Worm (Caenorhabditis elegans) whole organism, L4 larva: ENCODE data around the gene cpn-2.
A peak's percentile ranks its signal among the peaks of the same experiment; 100 is the strongest.

Experiments
- D1046.2 ChIP-seq: fragments of 200-800 bp; sonication (Bioruptor generic); IDR thresholded peaks from 2 replicates; pipeline ENCODE4 v1.3.6; 2022; ENCODE audit warnings: missing genetic modification characterization, missing compliant biosample characterization
- F26F4.8 ChIP-seq: fragments of 200-800 bp; sonication (Bioruptor generic); conservative IDR thresholded peaks from 2 replicates; pipeline ENCODE4 v1.3.6; 2022; ENCODE audit warnings: missing genetic modification characterization, missing compliant biosample characterization
- F49E8.2 ChIP-seq: sonication (generic microtip); optimal IDR thresholded peaks from 2 replicates; lab custom pipeline; 2016; ENCODE audit warnings: missing compliant biosample characterization, mild to moderate bottlenecking, missing genetic modification characterization, borderline replicate concordance
- T20F7.1 ChIP-seq: fragments of 200-800 bp; sonication (Bioruptor generic); optimal IDR thresholded peaks from 2 replicates; lab custom pipeline; 2018; ENCODE audit warnings: mild to moderate bottlenecking, missing genetic modification characterization, missing compliant biosample characterization
- T26A8.4 ChIP-seq: fragments of 200-800 bp; sonication (Bioruptor generic); IDR thresholded peaks from 2 replicates; pipeline ENCODE4 v1.3.6; 2022; ENCODE audit warnings: missing genetic modification characterization, missing compliant biosample characterization
- Y5F2A.4 ChIP-seq: fragments of 200-800 bp; sonication (Bioruptor generic); optimal IDR thresholded peaks from 2 replicates; lab custom pipeline; 2018; ENCODE audit warnings: mild to moderate bottlenecking, missing genetic modification characterization, missing compliant biosample characterization
- Y75B8A.6 ChIP-seq: fragments of 200-800 bp; sonication (Bioruptor generic); IDR thresholded peaks from 2 replicates; pipeline ENCODE4 v1.3.6; 2022; ENCODE audit warnings: missing genetic modification reagents, missing genetic modification characterization, missing compliant biosample characterization
- ama-1 ChIP-seq: fragments of 150-350 bp; optimal IDR thresholded peaks from 2 replicates; lab custom pipeline; 2014; ENCODE audit warnings: inconsistent platforms, mixed read lengths
- arid-1 ChIP-seq: fragments of 200-800 bp; sonication (Bioruptor generic); conservative IDR thresholded peaks from 2 replicates; pipeline ENCODE4 v1.3.6; 2022; ENCODE audit warnings: missing genetic modification reagents, missing genetic modification characterization, missing compliant biosample characterization
- ceh-20 ChIP-seq: fragments of 200-800 bp; sonication (Bioruptor generic); IDR thresholded peaks from 2 replicates; pipeline ENCODE4 v1.3.6; 2022; ENCODE audit warnings: missing genetic modification reagents, missing genetic modification characterization, missing compliant biosample characterization
- ceh-32 ChIP-seq: sonication (generic microtip); optimal IDR thresholded peaks from 2 replicates; lab custom pipeline; 2016; ENCODE audit warnings: mild to moderate bottlenecking, missing genetic modification characterization, missing compliant biosample characterization; ENCODE audit not compliant: poor library complexity
- ceh-82 ChIP-seq: sonication (generic microtip); optimal IDR thresholded peaks from 2 replicates; lab custom pipeline; 2017; ENCODE audit warnings: missing biosample characterization, missing genetic modification characterization
- daf-12 ChIP-seq: fragments of 150-350 bp; optimal IDR thresholded peaks from 2 replicates; lab custom pipeline; 2014; ENCODE audit warnings: missing biosample characterization, missing genetic modification reagents, missing genetic modification characterization
- dve-1 ChIP-seq: sonication (generic microtip); optimal IDR thresholded peaks from 2 replicates; lab custom pipeline; 2017; ENCODE audit warnings: antibody characterized with exemption, mild to moderate bottlenecking, missing genetic modification characterization, missing compliant biosample characterization; ENCODE audit not compliant: insufficient read depth
- egl-43 ChIP-seq: fragments of 200-800 bp; sonication (Bioruptor generic); IDR thresholded peaks from 2 replicates; pipeline ENCODE4 v1.3.6; 2022; ENCODE audit warnings: missing genetic modification reagents, missing genetic modification characterization, missing compliant biosample characterization
- hif-1 ChIP-seq, 2 experiments: sonication (generic microtip); optimal IDR thresholded peaks; 2 replicates each; lab custom pipeline; 2016 to 2017; ENCODE audit warnings: missing compliant biosample characterization in 2 of 2, missing genetic modification characterization in 2 of 2, missing genetic modification reagents in 2 of 2, missing genotype in 2 of 2, mild to moderate bottlenecking in 1 of 2
- hlh-30 ChIP-seq: sonication (generic microtip); optimal IDR thresholded peaks from 2 replicates; lab custom pipeline; 2017; ENCODE audit warnings: antibody characterized with exemption, mild to moderate bottlenecking, missing genetic modification characterization, missing compliant biosample characterization; ENCODE audit not compliant: insufficient read depth
- lin-1 ChIP-seq: fragments of 200-800 bp; sonication (Bioruptor generic); IDR thresholded peaks from 2 replicates; pipeline ENCODE4 v1.3.6; 2022; ENCODE audit warnings: missing genetic modification reagents, missing genetic modification characterization, missing compliant biosample characterization
- lin-13 ChIP-seq: fragments of 150-350 bp; optimal IDR thresholded peaks from 2 replicates; lab custom pipeline; 2014; ENCODE audit warnings: missing biosample characterization, missing genetic modification reagents, missing genetic modification characterization
- lsy-2 ChIP-seq, 2 experiments: fragments of 150-350 bp in 1 of 2; sonication (generic microtip) in 1 of 2; optimal IDR thresholded peaks; 2 replicates each; lab custom pipeline; 2014 to 2017; ENCODE audit warnings: missing biosample characterization in 2 of 2, missing genetic modification characterization in 2 of 2
- madf-5 ChIP-seq, 2 experiments: fragments of 200-800 bp; sonication (Bioruptor generic); IDR thresholded peaks; 2 replicates each; pipeline ENCODE4 v1.3.6; 2022; ENCODE audit warnings: missing compliant biosample characterization in 2 of 2, missing genetic modification characterization in 2 of 2
- mxl-2 ChIP-seq: fragments of 200-800 bp; sonication (Bioruptor generic); conservative IDR thresholded peaks from 2 replicates; pipeline ENCODE4 v1.3.6; 2022; ENCODE audit warnings: missing genetic modification reagents, missing genetic modification characterization, missing compliant biosample characterization
- nhr-111 ChIP-seq: fragments of 200-800 bp; sonication (Bioruptor generic); optimal IDR thresholded peaks from 2 replicates; lab custom pipeline; 2018; ENCODE audit warnings: mild to moderate bottlenecking, missing genetic modification characterization, missing compliant biosample characterization
- nhr-237 ChIP-seq: sonication (generic microtip); optimal IDR thresholded peaks from 2 replicates; lab custom pipeline; 2017; ENCODE audit warnings: missing biosample characterization, missing genetic modification characterization
- nhr-25 ChIP-seq: sonication (generic microtip); optimal IDR thresholded peaks from 2 replicates; lab custom pipeline; 2017; ENCODE audit warnings: missing genetic modification characterization, mild to moderate bottlenecking, missing compliant biosample characterization, antibody characterized with exemption, moderate library complexity, borderline replicate concordance; ENCODE audit not compliant: insufficient read depth
- nhr-42 ChIP-seq: fragments of 200-800 bp; sonication (Bioruptor generic); IDR thresholded peaks from 2 replicates; pipeline ENCODE4 v1.3.6; 2022; ENCODE audit warnings: missing genetic modification characterization, missing compliant biosample characterization
- nhr-6 ChIP-seq: fragments of 150-350 bp; optimal IDR thresholded peaks from 2 replicates; lab custom pipeline; 2014; ENCODE audit warnings: missing biosample characterization, missing genetic modification characterization
- nhr-76 ChIP-seq: fragments of 150-350 bp; optimal IDR thresholded peaks from 2 replicates; lab custom pipeline; 2014; ENCODE audit warnings: missing biosample characterization, missing genetic modification characterization
- nhr-77 ChIP-seq: fragments of 150-350 bp; optimal IDR thresholded peaks from 2 replicates; lab custom pipeline; 2014; ENCODE audit warnings: missing biosample characterization, missing genetic modification characterization
- saeg-2 ChIP-seq: fragments of 200-800 bp; sonication (Bioruptor generic); IDR thresholded peaks from 2 replicates; pipeline ENCODE4 v1.3.6; 2022; ENCODE audit warnings: missing genetic modification reagents, missing genetic modification characterization, missing compliant biosample characterization
- sdz-12 ChIP-seq: fragments of 200-800 bp; sonication (Bioruptor generic); optimal IDR thresholded peaks from 2 replicates; lab custom pipeline; 2018; ENCODE audit warnings: mild to moderate bottlenecking, missing genetic modification characterization, missing compliant biosample characterization
- snpc-1.2 ChIP-seq: fragments of 200-800 bp; sonication (Bioruptor generic); IDR thresholded peaks from 2 replicates; pipeline ENCODE4 v1.3.6; 2022; ENCODE audit warnings: missing genetic modification reagents, missing genetic modification characterization, missing compliant biosample characterization
- tag-97 ChIP-seq: fragments of 200-800 bp; sonication (Bioruptor generic); IDR thresholded peaks from 2 replicates; pipeline ENCODE4 v1.3.6; 2022; ENCODE audit warnings: missing genetic modification characterization, missing compliant biosample characterization
- tra-1 ChIP-seq: fragments of 200-800 bp; sonication (Bioruptor generic); IDR thresholded peaks from 2 replicates; pipeline ENCODE4 v1.3.6; 2022; ENCODE audit warnings: missing genetic modification reagents, missing genetic modification characterization, missing compliant biosample characterization
- unc-130 ChIP-seq: sonication (generic microtip); optimal IDR thresholded peaks from 2 replicates; lab custom pipeline; 2016; ENCODE audit warnings: missing genetic modification reagents, missing genetic modification characterization, missing compliant biosample characterization
- unc-39 ChIP-seq: sonication (generic microtip); optimal IDR thresholded peaks from 2 replicates; lab custom pipeline; 2017; ENCODE audit warnings: missing biosample characterization, missing genetic modification characterization
- zip-11 ChIP-seq: fragments of 200-800 bp; sonication (Bioruptor generic); IDR thresholded peaks from 2 replicates; pipeline ENCODE4 v1.3.6; 2022; ENCODE audit warnings: missing genetic modification characterization, missing compliant biosample characterization
- ztf-7 ChIP-seq: fragments of 150-350 bp; optimal IDR thresholded peaks from 2 replicates; lab custom pipeline; 2014; ENCODE audit warnings: missing biosample characterization, missing genetic modification characterization

cpn-2 gene

DNA sequence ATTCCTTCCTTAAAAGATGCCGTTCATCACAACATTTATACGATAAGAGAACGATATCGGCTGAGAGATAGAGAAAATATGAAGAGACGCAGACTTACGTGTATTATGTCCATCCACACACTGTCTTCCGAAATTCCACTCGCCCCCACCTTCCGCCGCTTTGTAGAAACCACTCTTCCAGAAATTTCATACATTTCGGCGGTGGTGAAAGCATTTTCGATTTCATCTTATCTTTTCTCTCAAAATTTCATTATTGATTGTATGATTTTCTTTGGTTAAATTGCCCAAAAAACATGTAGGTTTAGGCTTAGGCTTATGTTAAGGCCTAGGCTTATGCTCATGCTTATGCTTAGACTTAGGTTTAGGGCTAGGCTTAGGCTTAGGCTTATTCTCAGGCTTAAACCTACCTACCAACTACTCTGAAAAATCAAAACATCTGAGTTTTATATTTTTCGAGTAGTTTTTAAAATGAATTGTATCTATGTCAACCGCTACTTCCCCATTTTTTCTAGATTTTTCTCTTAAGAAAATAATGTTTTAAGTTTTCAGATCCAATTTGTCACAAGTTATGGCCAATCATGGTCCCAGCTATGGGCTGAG lies at the start of gene cpn-2:
Gene cpn-2 (plus strand): TSS at position 550 of the 600 bp plus-strand sequence.
- TF ChIP-seq tag-97 (GFP tag; lab: Robert Waterston, UW) = no peak

ce11 chrII:288705-289205 lies 48.8 kb upstream of the cpn-2 start, which contains the start of gene mrpl-41:
Gene mrpl-41, plus strand, starts transcription at chrII:288939.
- TF ChIP-seq T26A8.4 (GFP tag; lab: Robert Waterston, UW) = peak; percentile 46; the same call in 1 of the 2 replicates
- TF ChIP-seq Y75B8A.6 (GFP tag; lab: Robert Waterston, UW) = no peak
- TF ChIP-seq daf-12 (tag; lab: Kevin White, UChicago) = no peak
- peak; percentile 61; the same call in 1 of the 2 replicates for TF ChIP-seq nhr-42 (GFP tag; lab: Robert Waterston, UW)
- TF ChIP-seq unc-130 (GFP tag; lab: Kevin White, UChicago) = no peak
- TF ChIP-seq sdz-12 (GFP tag; lab: Kevin White, UChicago) = peak; percentile 23
- TF ChIP-seq arid-1 (GFP tag; lab: Robert Waterston, UW) = no peak
- 0 out of 2 replicates have a peak, but pooled peaks have one; percentile 14 for TF ChIP-seq snpc-1.2 (GFP tag; lab: Robert Waterston, UW)
- TF ChIP-seq nhr-25 = no peak
- no peak for TF ChIP-seq mxl-2 (GFP tag; lab: Robert Waterston, UW)

- TF ChIP-seq sdz-12 (GFP tag; lab: Kevin White, UChicago) = no peak
- TF ChIP-seq madf-5 (GFP tag; IDR thresholded peaks at IDR 0.05; lab: Robert Waterston, UW) = no peak
- TF ChIP-seq nhr-6 (tag; lab: Kevin White, UChicago) = no peak
- no peak for TF ChIP-seq tra-1 (GFP tag; lab: Robert Waterston, UW)
- no peak for TF ChIP-seq nhr-77 (tag; lab: Kevin White, UChicago)
- TF ChIP-seq zip-11 (GFP tag; lab: Robert Waterston, UW) = no peak
- no peak for TF ChIP-seq ceh-20 (GFP tag; lab: Robert Waterston, UW)
- TF ChIP-seq hlh-30 = no peak
- no peak for TF ChIP-seq nhr-111
- TF ChIP-seq Y75B8A.6 (GFP tag; lab: Robert Waterston, UW) = no peak
- no peak for TF ChIP-seq ceh-32 (tag; lab: Kevin White, UChicago)
- TF ChIP-seq Y5F2A.4 = no peak
- no peak for TF ChIP-seq F49E8.2 (tag; lab: Kevin White, UChicago)
- no peak for TF ChIP-seq dve-1 (tag; lab: Kevin White, UChicago)
- no peak for TF ChIP-seq unc-39 (tag; lab: Kevin White, UChicago)
- TF ChIP-seq saeg-2 (GFP tag; lab: Robert Waterston, UW) = no peak
- no peak for TF ChIP-seq ama-1
- no peak for TF ChIP-seq nhr-237 (tag; lab: Kevin White, UChicago)
- TF ChIP-seq snpc-1.2 (GFP tag; lab: Robert Waterston, UW) = no peak
- TF ChIP-seq nhr-42 (GFP tag; lab: Robert Waterston, UW) = no peak
Measured at ce11 chrII:290282-290681, 47.3 kb upstream of the cpn-2 start, which contains the start of gene djr-1.1. Gene djr-1.1, plus strand, starts transcription at chrII:290582.

- TF ChIP-seq D1046.2 (GFP tag; lab: Robert Waterston, UW) (no peak), lin-1 (GFP tag; lab: Robert Waterston, UW) (no peak), lsy-2 (tag; optimal IDR thresholded peaks at IDR 0.05; lab: Kevin White, UChicago) (no peak), ceh-82 (tag; lab: Kevin White, UChicago) (no peak), nhr-111 (no peak), nhr-76 (no peak), ztf-7 (tag; lab: Kevin White, UChicago) (no peak), hif-1 (tag; optimal IDR thresholded peaks at IDR 0.05; lab: Kevin White, UChicago) (no peak), T20F7.1 (GFP tag; lab: Kevin White, UChicago) (no peak), lin-13 (GFP tag; lab: Kevin White, UChicago) (no peak), egl-43 (GFP tag; lab: Robert Waterston, UW) (no peak), T26A8.4 (GFP tag; lab: Robert Waterston, UW) (no peak), nhr-6 (tag; lab: Kevin White, UChicago) (no peak), F26F4.8 (GFP tag; lab: Robert Waterston, UW) (no peak)
- TF ChIP-seq, all 104 proteins: peak for 0
Measured at ce11 chrII:294606-295005, 43.0 kb upstream of the cpn-2 start, which contains the start of gene B0432.11. Gene B0432.11, minus strand, starts transcription at chrII:294706.
